Worm (Caenorhabditis elegans) whole organism, young adult: ENCODE data around the gene gcy-8.
A peak's percentile ranks its signal among the peaks of the same experiment; 100 is the strongest.

Experiments used
- F49E8.2 ChIP-seq: sonication (generic microtip); optimal IDR thresholded peaks from 3 replicates; lab custom pipeline; 2017; ENCODE audit warnings: missing genetic modification characterization, mild to moderate bottlenecking, missing compliant biosample characterization, antibody characterized with exemption, moderate library complexity; ENCODE audit not compliant: insufficient read depth
- attf-3 ChIP-seq: fragments of 200-800 bp; sonication (Bioruptor generic); conservative IDR thresholded peaks from 2 replicates; pipeline ENCODE4 v1.3.6; 2022; ENCODE audit warnings: missing genetic modification reagents, missing genetic modification characterization, missing compliant biosample characterization
- attf-6 ChIP-seq: fragments of 200-800 bp; sonication (Bioruptor generic); IDR thresholded peaks from 2 replicates; pipeline ENCODE4 v1.3.6; 2022; ENCODE audit warnings: missing genetic modification reagents, missing genetic modification characterization, missing compliant biosample characterization
- cebp-1 ChIP-seq, 2 experiments: fragments of 200-800 bp in 1 of 2; sonication (Bioruptor generic) in 1 of 2; sonication (generic microtip) in 1 of 2; IDR thresholded peaks in 1 of 2; optimal IDR thresholded peaks in 1 of 2; 2 replicates each; pipeline versions ENCODE4 v1.3.6 to Lab custom; 2017 to 2022; ENCODE audit warnings: missing compliant biosample characterization in 2 of 2, missing genetic modification characterization in 2 of 2, mild to moderate bottlenecking in 1 of 2, missing genetic modification reagents in 1 of 2, moderate library complexity in 1 of 2
- ceh-27 ChIP-seq: fragments of 200-800 bp; sonication (Bioruptor generic); optimal IDR thresholded peaks from 2 replicates; lab custom pipeline; 2018; ENCODE audit warnings: mild to moderate bottlenecking, missing genetic modification characterization, moderate library complexity, missing compliant biosample characterization
- hlh-26 ChIP-seq: fragments of 200-800 bp; sonication (Bioruptor generic); conservative IDR thresholded peaks from 2 replicates; pipeline ENCODE4 v1.3.6; 2022; ENCODE audit warnings: missing genetic modification reagents, missing genetic modification characterization, missing compliant biosample characterization
- hsf-1 ChIP-seq: fragments of 200-800 bp; sonication (Bioruptor generic); IDR thresholded peaks from 2 replicates; pipeline ENCODE4 v1.3.6; 2022; ENCODE audit warnings: missing genetic modification reagents, missing genetic modification characterization, missing compliant biosample characterization
- lin-54 ChIP-seq: fragments of 200-800 bp; sonication (Bioruptor generic); optimal IDR thresholded peaks from 2 replicates; lab custom pipeline; 2018; ENCODE audit warnings: mild to moderate bottlenecking, missing genetic modification characterization, missing compliant biosample characterization
- lsl-1 ChIP-seq: fragments of 200-800 bp; sonication (Bioruptor generic); optimal IDR thresholded peaks from 2 replicates; lab custom pipeline; 2018; ENCODE audit warnings: mild to moderate bottlenecking, missing genetic modification characterization, moderate library complexity, missing compliant biosample characterization
- nhr-120 ChIP-seq: fragments of 200-800 bp; sonication (Bioruptor generic); IDR thresholded peaks from 2 replicates; pipeline ENCODE4 v1.3.6; 2022; ENCODE audit warnings: missing genetic modification characterization, missing compliant biosample characterization
- snpc-4 ChIP-seq, 5 experiments: fragments of 150-350 bp in 1 of 5; sonication (generic microtip) in 4 of 5; optimal IDR thresholded peaks; 2 replicates each; lab custom pipeline; 2014 to 2018; ENCODE audit warnings: missing genetic modification characterization in 5 of 5, missing biosample characterization in 3 of 5, antibody characterized with exemption in 2 of 5, mild to moderate bottlenecking in 2 of 5, missing compliant biosample characterization in 2 of 5, missing genotype in 2 of 5, moderate library complexity in 2 of 5, missing genetic modification reagents in 1 of 5
- unc-130 ChIP-seq: sonication (generic microtip); optimal IDR thresholded peaks from 2 replicates; lab custom pipeline; 2016; ENCODE audit warnings: missing genetic modification reagents, missing genetic modification characterization, missing compliant biosample characterization
- ztf-25 ChIP-seq: fragments of 200-800 bp; sonication (Bioruptor generic); IDR thresholded peaks from 2 replicates; pipeline ENCODE4 v1.3.6; 2022; ENCODE audit warnings: missing genetic modification reagents, missing genetic modification characterization, missing compliant biosample characterization

DNA sequence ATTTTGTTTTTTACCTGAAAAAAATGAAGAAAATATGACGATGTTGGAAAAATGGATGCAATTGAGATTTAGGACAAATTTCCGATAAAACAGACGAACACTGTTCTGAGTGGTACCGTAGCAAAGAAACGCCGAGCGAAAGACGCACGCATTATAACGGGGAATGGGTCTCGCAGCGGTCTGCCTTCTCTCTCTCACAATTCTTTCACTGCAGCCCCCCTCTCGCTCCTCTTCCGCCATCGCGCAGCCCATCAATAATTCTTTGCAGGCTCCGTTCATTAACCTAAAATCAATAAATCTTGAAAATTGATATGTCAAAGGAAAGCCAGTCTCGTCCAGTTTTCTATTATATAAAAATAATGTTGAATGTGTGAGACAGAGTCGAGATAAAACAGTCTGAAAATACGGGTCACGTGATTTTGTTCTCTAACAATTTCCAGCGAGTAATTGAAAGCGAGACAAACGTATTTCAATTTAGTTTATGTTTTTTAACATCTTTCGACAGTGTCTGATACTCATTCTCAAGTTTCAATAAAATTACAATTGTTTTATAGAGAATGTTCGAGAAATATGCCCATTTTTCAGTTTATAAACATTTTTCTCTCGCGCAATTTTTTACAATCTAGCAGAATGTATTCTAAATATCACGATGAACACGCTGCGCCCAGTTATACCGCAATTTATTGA lies 18.4 kb upstream of the gcy-8 start:
- TF ChIP-seq F49E8.2 (tag; lab: Kevin White, UChicago) (no peak), hsf-1 (GFP tag; lab: Robert Waterston, UW) (no peak), snpc-4 (GFP tag; optimal IDR thresholded peaks at IDR 0.05; lab: Kevin White, UChicago) (no peak), snpc-4 (tag; optimal IDR thresholded peaks at IDR 0.05; lab: Kevin White, UChicago) (peak in 3 of 4 experiments; percentile 3 to 50 (median 6)), attf-6 (no peak), hlh-26 (GFP tag; lab: Robert Waterston, UW) (no peak), unc-130 (GFP tag; lab: Kevin White, UChicago) (no peak), ztf-25 (GFP tag; lab: Robert Waterston, UW) (no peak), ceh-27 (GFP tag; lab: Kevin White, UChicago) (no peak), nhr-120 (no peak), attf-3 (GFP tag; lab: Robert Waterston, UW) (no peak), cebp-1 (GFP tag; IDR thresholded peaks at IDR 0.05; lab: Robert Waterston, UW) (no peak), cebp-1 (tag; optimal IDR thresholded peaks at IDR 0.05; lab: Kevin White, UChicago) (no peak), lsl-1 (GFP tag; lab: Kevin White, UChicago) (peak; percentile 82), lin-54 (GFP tag; lab: Kevin White, UChicago) (peak; percentile 2)
